Worm (Caenorhabditis elegans): ENCODE measurements around the gene clec-160.

Gene clec-160

ce11 chrIII:8263377-8263776 lies 12.4 kb downstream of the clec-160 start, which contains the start of gene col-91:
TSS of gene col-91 (minus strand) at chrIII:8263664.
- TF ChIP-seq elt-3 (tag; optimal IDR thresholded peaks at IDR 0.05) (peak in 1 of 3 experiments; percentile 90), ztf-11 (tag; optimal IDR thresholded peaks at IDR 0.05) (no peak), nhr-28 (tag; optimal IDR thresholded peaks at IDR 0.05) (no peak), nhr-25 (tag; optimal IDR thresholded peaks at IDR 0.05) (peak; percentile 78)

- TF ChIP-seq lin-15B (tag; optimal IDR thresholded peaks at IDR 0.05) (no peak), nhr-43 (tag; optimal IDR thresholded peaks at IDR 0.05; ENCODE audit: poor library complexity, severe bottlenecking) (no peak), mml-1 (tag; optimal IDR thresholded peaks at IDR 0.05) (no peak), nhr-11 (tag; optimal IDR thresholded peaks at IDR 0.05) (no peak), unc-39 (tag; optimal IDR thresholded peaks at IDR 0.05) (no peak), nhr-25 (tag; optimal IDR thresholded peaks at IDR 0.05) (no peak), snpc-4 (tag; optimal IDR thresholded peaks at IDR 0.05) (no peak), ceh-9 (tag; optimal IDR thresholded peaks at IDR 0.05) (no peak), fos-1 (tag; optimal IDR thresholded peaks at IDR 0.05) (no peak), nhr-76 (tag; optimal IDR thresholded peaks at IDR 0.05) (no peak), tbx-2 (tag; optimal IDR thresholded peaks at IDR 0.05) (no peak), hmg-11 (tag; optimal IDR thresholded peaks at IDR 0.05) (no peak), daf-12 (tag; optimal IDR thresholded peaks at IDR 0.05) (no peak), pha-4 (tag; optimal IDR thresholded peaks at IDR 0.05) (no peak), ztf-11 (tag; optimal IDR thresholded peaks at IDR 0.05) (no peak), jun-1 (tag; optimal IDR thresholded peaks at IDR 0.05) (no peak), zag-1 (tag; optimal IDR thresholded peaks at IDR 0.05) (no peak), mdl-1 (tag; optimal IDR thresholded peaks at IDR 0.05) (no peak)
These were observed 13.2 kb downstream of the clec-160 start for ce11 chrIII:8262599-8262998.

- TF ChIP-seq aly-2 (tag; optimal IDR thresholded peaks at IDR 0.05) (no peak), nhr-12 (tag; optimal IDR thresholded peaks at IDR 0.05) (no peak), skn-1 (tag; optimal IDR thresholded peaks at IDR 0.05) (no peak), hmg-11 (tag; optimal IDR thresholded peaks at IDR 0.05) (no peak), R02D3.7 (tag; optimal IDR thresholded peaks at IDR 0.05) (no peak), pqm-1 (tag; optimal IDR thresholded peaks at IDR 0.05) (no peak)
These were observed 17.7 kb downstream of the clec-160 start, which contains the start of gene ncr-2 for ce11 chrIII:8258045-8258444. TSS of gene ncr-2 (plus strand) at chrIII:8258345.

DNA sequence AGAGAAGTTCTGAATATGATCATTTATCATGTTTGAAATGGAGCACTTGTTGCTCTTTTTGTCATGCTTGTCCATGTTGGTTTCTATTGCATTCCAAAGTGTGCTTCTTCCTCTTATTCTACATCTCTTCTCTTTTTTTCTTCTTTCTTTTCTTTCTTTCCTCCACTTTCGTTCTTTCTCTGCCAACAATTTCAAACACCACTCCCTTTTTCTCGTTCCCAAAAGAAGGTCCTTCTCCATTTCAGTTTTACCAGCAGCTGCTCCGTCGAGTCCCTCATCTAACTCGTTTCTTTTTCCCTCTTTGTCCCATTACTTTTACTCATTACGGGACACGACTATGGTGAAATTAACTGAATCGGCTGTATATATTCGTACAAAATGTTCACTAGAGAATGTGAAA lies 20.8 kb downstream of the clec-160 start, which contains the start of gene F09G8.5:
Gene F09G8.5 (plus strand): TSS at position 38 of the 400 bp plus-strand sequence.
- TF ChIP-seq nhr-43 (tag; optimal IDR thresholded peaks at IDR 0.05; ENCODE audit: poor library complexity, severe bottlenecking) (no peak), pqm-1 (tag; optimal IDR thresholded peaks at IDR 0.05) (no peak), jun-1 (tag; optimal IDR thresholded peaks at IDR 0.05) (no peak), lin-39 (tag; optimal IDR thresholded peaks at IDR 0.05) (peak; percentile 53)

ce11 chrIII:8250007-8250683 lies 25.6 kb downstream of the clec-160 start, which contains the start of gene knl-1:
TSS of gene knl-1 (plus strand) at chrIII:8250632.
- TF ChIP-seq nhr-23 (tag; optimal IDR thresholded peaks at IDR 0.05) (peak; percentile 51), elt-2 (tag; optimal IDR thresholded peaks at IDR 0.05) (peak; percentile 28), jun-1 (tag; optimal IDR thresholded peaks at IDR 0.05) (peak; percentile 6), fkh-2 (tag; optimal IDR thresholded peaks at IDR 0.05) (no peak), nhr-25 (tag; optimal IDR thresholded peaks at IDR 0.05) (peak; percentile 28), mdl-1 (tag; optimal IDR thresholded peaks at IDR 0.05) (no peak), lin-15B (tag; optimal IDR thresholded peaks at IDR 0.05) (peak; percentile 69), pha-4 (tag; optimal IDR thresholded peaks at IDR 0.05) (peak; percentile 94), nhr-67 (tag; optimal IDR thresholded peaks at IDR 0.05) (no peak), R02D3.7 (tag; optimal IDR thresholded peaks at IDR 0.05) (peak; percentile 9), nfya-1 (tag; optimal IDR thresholded peaks at IDR 0.05; ENCODE audit: insufficient read depth) (peak; percentile 52), lin-39 (tag; optimal IDR thresholded peaks at IDR 0.05) (peak; percentile 44), pqm-1 (tag; optimal IDR thresholded peaks at IDR 0.05) (peak; percentile 5)

ce11 chrIII:8249381-8249780 lies 26.4 kb downstream of the clec-160 start, which contains the start of the genes C02F5.10 and C02F5.2:
TSS of gene C02F5.10 (minus strand) at chrIII:8249481.
TSS of gene C02F5.2 (plus strand) at chrIII:8249619.
- TF ChIP-seq fos-1 (tag; optimal IDR thresholded peaks at IDR 0.05) (no peak), zag-1 (tag; optimal IDR thresholded peaks at IDR 0.05) (no peak), mml-1 (tag; optimal IDR thresholded peaks at IDR 0.05) (no peak), tbx-2 (tag; optimal IDR thresholded peaks at IDR 0.05) (no peak), lsy-12 (tag; optimal IDR thresholded peaks at IDR 0.05) (no peak), ama-1 (optimal IDR thresholded peaks at IDR 0.05) (no peak), nhr-67 (tag; optimal IDR thresholded peaks at IDR 0.05) (no peak), hmg-11 (tag; optimal IDR thresholded peaks at IDR 0.05) (no peak), eor-1 (tag; optimal IDR thresholded peaks at IDR 0.05) (no peak), nhr-25 (tag; optimal IDR thresholded peaks at IDR 0.05) (no peak), nhr-23 (tag; optimal IDR thresholded peaks at IDR 0.05) (no peak), elt-3 (tag; optimal IDR thresholded peaks at IDR 0.05) (no peak)
